Worm (Caenorhabditis elegans) whole organism, late embryonic: ENCODE results near the gene frpr-17.
"Not testable (repeated sequence)": the region's sequence is repeated elsewhere in the genome, so short reads cannot be mapped to it uniquely, and the experiment has no call there.

Source experiments
- C38D4.7 ChIP-seq: fragments of 200-800 bp; sonication (Bioruptor generic); optimal IDR thresholded peaks from 2 replicates; lab custom pipeline; 2018; ENCODE audit warnings: mild to moderate bottlenecking, missing genetic modification characterization, moderate library complexity, missing compliant biosample characterization
- K09A11.1 ChIP-seq: sonication (generic microtip); optimal IDR thresholded peaks from 2 replicates; lab custom pipeline; 2017; ENCODE audit warnings: antibody characterized with exemption, mild to moderate bottlenecking, missing genetic modification characterization, missing compliant biosample characterization; ENCODE audit not compliant: insufficient read depth
- T23F11.4 ChIP-seq: fragments of 200-800 bp; sonication (Bioruptor generic); optimal IDR thresholded peaks from 2 replicates; lab custom pipeline; 2018; ENCODE audit warnings: mild to moderate bottlenecking, missing genetic modification characterization, missing compliant biosample characterization
- Y22D7AL.16 ChIP-seq: sonication (generic microtip); optimal IDR thresholded peaks from 2 replicates; lab custom pipeline; 2016; ENCODE audit warnings: missing genetic modification characterization, missing compliant biosample characterization
- ama-1 ChIP-seq: fragments of 150-350 bp; optimal IDR thresholded peaks from 2 replicates; lab custom pipeline; 2014
- ceh-2 ChIP-seq: sonication (generic microtip); optimal IDR thresholded peaks from 2 replicates; lab custom pipeline; 2016; ENCODE audit warnings: missing genotype, missing genetic modification characterization, missing compliant biosample characterization
- ceh-22 ChIP-seq: sonication (generic microtip); optimal IDR thresholded peaks from 2 replicates; lab custom pipeline; 2017; ENCODE audit warnings: missing biosample characterization, missing genetic modification characterization
- ceh-30 ChIP-seq: fragments of 150-350 bp; optimal IDR thresholded peaks from 2 replicates; lab custom pipeline; 2014; ENCODE audit warnings: missing biosample characterization, missing genetic modification characterization
- ceh-31 ChIP-seq: sonication (generic microtip); optimal IDR thresholded peaks from 2 replicates; lab custom pipeline; 2016; ENCODE audit warnings: missing genetic modification characterization, missing compliant biosample characterization
- ceh-34 ChIP-seq: sonication (generic microtip); optimal IDR thresholded peaks from 2 replicates; lab custom pipeline; 2016; ENCODE audit warnings: mild to moderate bottlenecking, missing genetic modification characterization, missing compliant biosample characterization
- ceh-48 ChIP-seq: sonication (generic microtip); optimal IDR thresholded peaks from 2 replicates; lab custom pipeline; 2016; ENCODE audit warnings: missing genetic modification characterization, inconsistent platforms, missing compliant biosample characterization
- ceh-6 ChIP-seq: fragments of 200-800 bp; sonication (Bioruptor generic); optimal IDR thresholded peaks from 2 replicates; lab custom pipeline; 2018; ENCODE audit warnings: mild to moderate bottlenecking, missing genetic modification characterization, missing compliant biosample characterization
- ceh-9 ChIP-seq: sonication (generic microtip); optimal IDR thresholded peaks from 2 replicates; lab custom pipeline; 2016; ENCODE audit warnings: mild to moderate bottlenecking, missing genetic modification characterization, inconsistent platforms, missing compliant biosample characterization
- ets-4 ChIP-seq: sonication (generic microtip); optimal IDR thresholded peaks from 2 replicates; lab custom pipeline; 2016; ENCODE audit warnings: missing genetic modification characterization, missing compliant biosample characterization
- eyg-1 ChIP-seq: sonication (generic microtip); optimal IDR thresholded peaks from 2 replicates; lab custom pipeline; 2016; ENCODE audit warnings: missing genotype, missing genetic modification characterization, missing compliant biosample characterization
- fax-1 ChIP-seq: sonication (generic microtip); optimal IDR thresholded peaks from 2 replicates; lab custom pipeline; 2016; ENCODE audit warnings: missing genotype, missing genetic modification characterization, missing compliant biosample characterization
- fkh-10 ChIP-seq: fragments of 150-350 bp; optimal IDR thresholded peaks from 2 replicates; lab custom pipeline; 2014; ENCODE audit warnings: missing biosample characterization, missing genetic modification reagents, missing genetic modification characterization
- fkh-6 ChIP-seq: sonication (generic microtip); optimal IDR thresholded peaks from 2 replicates; lab custom pipeline; 2016; ENCODE audit warnings: missing genetic modification characterization, missing compliant biosample characterization
- hlh-13 ChIP-seq: fragments of 200-800 bp; sonication (Bioruptor generic); optimal IDR thresholded peaks from 2 replicates; lab custom pipeline; 2018; ENCODE audit warnings: mild to moderate bottlenecking, missing genetic modification characterization, missing compliant biosample characterization
- lin-11 ChIP-seq: fragments of 200-800 bp; sonication (Bioruptor generic); optimal IDR thresholded peaks from 2 replicates; lab custom pipeline; 2018; ENCODE audit warnings: mild to moderate bottlenecking, missing genetic modification characterization, missing compliant biosample characterization
- madf-2 ChIP-seq: sonication (generic microtip); optimal IDR thresholded peaks from 2 replicates; lab custom pipeline; 2017; ENCODE audit warnings: missing genetic modification characterization, missing compliant biosample characterization
- mec-3 ChIP-seq: sonication (generic microtip); optimal IDR thresholded peaks from 2 replicates; lab custom pipeline; 2016; ENCODE audit warnings: borderline replicate concordance, missing genetic modification characterization, missing compliant biosample characterization
- nfya-1 ChIP-seq: sonication (generic microtip); optimal IDR thresholded peaks from 2 replicates; lab custom pipeline; 2017; ENCODE audit warnings: missing genetic modification characterization, mild to moderate bottlenecking, missing compliant biosample characterization, antibody characterized with exemption, moderate library complexity
- nhr-232 ChIP-seq: sonication (generic microtip); optimal IDR thresholded peaks from 2 replicates; lab custom pipeline; 2016; ENCODE audit warnings: missing genetic modification characterization, missing compliant biosample characterization
- odd-2 ChIP-seq: sonication (generic microtip); optimal IDR thresholded peaks from 2 replicates; lab custom pipeline; 2017; ENCODE audit warnings: antibody characterized with exemption, mild to moderate bottlenecking, missing genetic modification characterization, missing compliant biosample characterization
- pag-3 ChIP-seq: sonication (generic microtip); optimal IDR thresholded peaks from 2 replicates; lab custom pipeline; 2016; ENCODE audit warnings: missing compliant biosample characterization, missing genetic modification characterization, borderline replicate concordance
- pha-2 ChIP-seq: sonication (generic microtip); optimal IDR thresholded peaks from 2 replicates; lab custom pipeline; 2017; ENCODE audit warnings: mild to moderate bottlenecking, missing genetic modification characterization, missing compliant biosample characterization
- pha-4 ChIP-seq: fragments of 150-350 bp; optimal IDR thresholded peaks from 2 replicates; lab custom pipeline; 2018; ENCODE audit warnings: missing biosample characterization, missing genetic modification reagents, missing genetic modification characterization
- pqm-1 ChIP-seq: sonication (generic microtip); optimal IDR thresholded peaks from 2 replicates; lab custom pipeline; 2016; ENCODE audit warnings: missing genetic modification characterization, missing compliant biosample characterization
- pros-1 ChIP-seq: fragments of 150-350 bp; optimal IDR thresholded peaks from 2 replicates; lab custom pipeline; 2014; ENCODE audit warnings: missing biosample characterization, missing genetic modification reagents, missing genetic modification characterization
- ref-2 ChIP-seq: sonication (generic microtip); optimal IDR thresholded peaks from 2 replicates; lab custom pipeline; 2016; ENCODE audit warnings: missing genetic modification characterization, missing compliant biosample characterization
- sox-2 ChIP-seq: fragments of 200-800 bp; sonication (Bioruptor generic); IDR thresholded peaks from 2 replicates; pipeline ENCODE4 v1.3.6; 2022; ENCODE audit warnings: missing genetic modification reagents, missing genetic modification characterization, missing compliant biosample characterization
- syd-9 ChIP-seq: sonication (generic microtip); optimal IDR thresholded peaks from 2 replicates; lab custom pipeline; 2016; ENCODE audit warnings: mild to moderate bottlenecking, missing genetic modification characterization, moderate library complexity, missing compliant biosample characterization
- tbx-2 ChIP-seq: sonication (generic microtip); optimal IDR thresholded peaks from 2 replicates; lab custom pipeline; 2016; ENCODE audit warnings: missing genetic modification characterization, missing compliant biosample characterization
- unc-3 ChIP-seq, 2 experiments: fragments of 200-800 bp in 1 of 2; sonication (Bioruptor generic) in 1 of 2; sonication (generic microtip) in 1 of 2; conservative IDR thresholded peaks in 1 of 2; optimal IDR thresholded peaks in 1 of 2; 2 replicates each; pipeline versions ENCODE4 v1.3.6 to Lab custom; 2016 to 2022; ENCODE audit warnings: missing compliant biosample characterization in 2 of 2, missing genetic modification characterization in 2 of 2, missing genetic modification reagents in 1 of 2
- unc-86 ChIP-seq: sonication (generic microtip); optimal IDR thresholded peaks from 2 replicates; lab custom pipeline; 2016; ENCODE audit warnings: missing genetic modification characterization, missing compliant biosample characterization
- ztf-16 ChIP-seq: sonication (generic microtip); optimal IDR thresholded peaks from 2 replicates; lab custom pipeline; 2017; ENCODE audit warnings: missing genetic modification characterization, missing compliant biosample characterization

The frpr-17 gene

DNA sequence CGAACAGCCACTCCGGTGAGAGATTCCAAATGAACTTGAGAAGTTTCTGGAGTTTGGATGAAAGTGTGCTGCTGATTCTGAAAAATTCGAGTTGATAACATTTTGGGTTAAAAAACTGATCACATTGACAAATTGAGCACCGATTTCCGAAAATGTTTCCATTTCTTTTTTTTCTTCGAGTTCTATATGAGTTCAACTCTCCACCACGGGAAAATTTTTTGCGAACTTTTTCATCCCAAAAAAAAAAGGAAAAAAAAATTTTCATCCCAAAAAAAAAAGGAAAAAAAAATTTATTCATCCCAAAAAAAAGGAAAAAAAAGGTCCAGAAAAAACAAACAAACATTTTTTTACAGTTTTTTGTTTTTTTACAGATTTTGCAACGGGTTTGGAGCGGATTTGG is 28.7 kb upstream of the frpr-17 start, which contains the start of gene Y60A9A.1:
Gene Y60A9A.1 (minus strand): TSS at position 101 of the 400 bp plus-strand sequence.
- TF ChIP-seq syd-9 (tag; lab: Kevin White, UChicago) = no peak
- TF ChIP-seq pha-2 (tag; lab: Kevin White, UChicago) = no peak
- no peak for TF ChIP-seq ztf-16 (tag; lab: Kevin White, UChicago)
- TF ChIP-seq fkh-6 = no peak
- no peak for TF ChIP-seq mec-3 (tag; lab: Kevin White, UChicago)
- no peak for TF ChIP-seq pqm-1 (tag; lab: Kevin White, UChicago)

DNA sequence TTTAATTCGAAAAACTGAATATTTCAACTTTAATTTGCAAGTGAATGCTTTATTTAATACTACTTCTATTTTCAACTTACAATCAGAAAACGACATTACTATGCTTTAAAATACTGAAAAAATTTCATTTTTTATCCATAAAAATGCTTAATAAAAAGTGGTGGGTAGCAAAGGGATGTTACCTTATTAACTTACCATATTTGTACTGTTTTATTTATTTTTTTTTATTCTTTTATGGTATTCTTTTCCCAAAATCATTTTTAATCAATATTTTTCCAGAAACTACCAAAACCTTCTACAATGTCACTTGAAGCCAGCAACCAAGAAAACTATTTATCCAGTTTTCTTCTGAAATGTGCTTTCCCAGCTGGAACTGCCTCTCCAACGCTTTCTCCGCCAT is 23.0 kb upstream of the frpr-17 start, which contains the start of gene Y60A9.3:
Gene Y60A9.3 (plus strand): TSS at position 301 of the 400 bp plus-strand sequence.
- no peak for TF ChIP-seq T23F11.4 (GFP tag; lab: Kevin White, UChicago)
- TF ChIP-seq ceh-30 (tag; lab: Kevin White, UChicago) = no peak
- no peak for TF ChIP-seq unc-86 (tag; lab: Kevin White, UChicago)
- no peak for TF ChIP-seq eyg-1 (tag; lab: Kevin White, UChicago)
- no peak for TF ChIP-seq nfya-1
- no peak for TF ChIP-seq fax-1
- no peak for TF ChIP-seq fkh-10 (GFP tag; lab: Kevin White, UChicago)
- TF ChIP-seq ceh-2 (tag; lab: Kevin White, UChicago) = no peak
- TF ChIP-seq ztf-16 (tag; lab: Kevin White, UChicago) = no peak
- no peak for TF ChIP-seq pha-2 (tag; lab: Kevin White, UChicago)

DNA sequence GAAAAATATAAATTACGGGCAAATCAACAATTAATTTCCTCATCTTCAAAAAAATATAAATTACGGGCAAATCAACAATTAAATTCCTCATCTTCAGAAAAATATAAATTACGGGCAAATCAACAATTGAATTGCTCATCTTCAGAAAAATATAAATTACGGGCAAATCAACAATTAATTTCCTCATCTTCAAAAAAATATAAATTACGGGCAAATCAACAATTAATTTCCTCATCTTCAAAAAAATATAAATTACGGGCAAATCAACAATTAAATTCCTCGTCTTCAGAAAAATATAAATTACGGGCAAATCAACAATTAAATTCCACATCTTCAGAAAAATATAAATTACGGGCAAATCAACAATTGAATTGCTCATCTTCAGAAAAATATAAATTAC is 18.2 kb upstream of the frpr-17 start:
- TF ChIP-seq unc-3 (GFP tag; conservative IDR thresholded peaks at IDR 0.05; lab: Robert Waterston, UW) = 0 out of 2 replicates have a peak, but pooled peaks have one; percentile 15
- TF ChIP-seq unc-3 (tag; optimal IDR thresholded peaks at IDR 0.05; lab: Kevin White, UChicago) = not testable (repeated sequence)
- TF ChIP-seq sox-2 (GFP tag; lab: Robert Waterston, UW) = peak; percentile 63

DNA sequence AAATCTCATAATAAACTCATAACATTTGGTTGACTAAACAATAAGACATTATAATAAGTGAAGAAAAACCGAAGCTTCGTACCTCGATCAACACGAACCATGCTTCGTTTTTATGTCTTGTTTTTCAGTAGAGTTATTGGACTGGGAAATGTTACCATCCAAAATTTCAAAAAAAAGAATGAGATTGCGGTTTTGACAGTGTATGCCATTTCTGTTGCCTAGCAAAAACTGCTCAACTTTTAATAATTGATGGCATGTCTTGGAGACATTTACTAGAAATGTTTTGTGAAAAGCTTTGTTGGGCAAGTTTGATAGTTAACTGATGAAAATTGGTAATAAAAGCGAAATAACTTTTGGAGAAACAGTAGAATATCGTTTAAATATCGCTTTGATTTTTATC is 10.7 kb upstream of the frpr-17 start, which contains the start of gene Y60A9.1:
Gene Y60A9.1 (minus strand): TSS at position 101 of the 400 bp plus-strand sequence.
- TF ChIP-seq ceh-9 (tag; lab: Kevin White, UChicago) (no peak), ceh-48 (tag; lab: Kevin White, UChicago) (no peak), mec-3 (tag; lab: Kevin White, UChicago) (no peak), lin-11 (tag; lab: Kevin White, UChicago) (no peak), C38D4.7 (GFP tag; lab: Kevin White, UChicago) (no peak), ceh-22 (tag; lab: Kevin White, UChicago) (no peak), odd-2 (no peak), pha-4 (no peak), ceh-31 (no peak), ztf-16 (tag; lab: Kevin White, UChicago) (no peak), ama-1 (lab: Kevin White, UChicago) (no peak), ceh-6 (GFP tag; lab: Kevin White, UChicago) (no peak), pha-2 (tag; lab: Kevin White, UChicago) (no peak), pag-3 (no peak)
- TF ChIP-seq, all 69 proteins: peak for 0

DNA sequence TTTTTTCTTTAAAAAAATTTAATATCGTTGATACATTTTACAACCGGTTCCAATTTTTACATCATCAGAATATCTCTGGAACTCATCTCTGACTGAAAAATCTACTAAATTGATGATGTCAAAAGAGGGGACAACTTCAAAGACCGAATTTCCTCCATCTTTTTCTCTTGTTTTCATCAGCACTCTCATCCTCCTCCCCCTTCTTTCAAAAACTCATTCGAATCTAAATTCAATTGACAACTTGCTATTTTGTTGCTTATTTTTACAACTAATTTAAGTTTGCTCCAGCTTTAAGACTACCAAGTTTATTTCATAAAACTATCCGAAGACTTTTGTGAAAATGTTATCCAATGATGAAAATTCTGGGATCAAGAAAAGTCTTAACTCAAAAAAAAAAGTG is 6.9 kb upstream of the frpr-17 start:
- no peak for TF ChIP-seq madf-2 (tag; lab: Kevin White, UChicago)
- no peak for TF ChIP-seq ets-4 (tag; lab: Kevin White, UChicago)
- no peak for TF ChIP-seq pros-1
- no peak for TF ChIP-seq fax-1
- TF ChIP-seq sox-2 (GFP tag; lab: Robert Waterston, UW) = no peak
- no peak for TF ChIP-seq nhr-232 (tag; lab: Kevin White, UChicago)
- TF ChIP-seq ref-2 (tag; lab: Kevin White, UChicago) = no peak
- TF ChIP-seq ceh-34 = no peak
- no peak for TF ChIP-seq lin-11 (tag; lab: Kevin White, UChicago)
- no peak for TF ChIP-seq nfya-1
- no peak for TF ChIP-seq Y22D7AL.16
- no peak for TF ChIP-seq tbx-2 (tag; lab: Kevin White, UChicago)
- TF ChIP-seq K09A11.1 = no peak
- no peak for TF ChIP-seq hlh-13 (GFP tag; lab: Kevin White, UChicago)
- TF ChIP-seq pag-3 = no peak
